Fruit fly (Drosophila melanogaster): Measurements from ENCODE around the gene CG11594.

CG11594 gene

DNA sequence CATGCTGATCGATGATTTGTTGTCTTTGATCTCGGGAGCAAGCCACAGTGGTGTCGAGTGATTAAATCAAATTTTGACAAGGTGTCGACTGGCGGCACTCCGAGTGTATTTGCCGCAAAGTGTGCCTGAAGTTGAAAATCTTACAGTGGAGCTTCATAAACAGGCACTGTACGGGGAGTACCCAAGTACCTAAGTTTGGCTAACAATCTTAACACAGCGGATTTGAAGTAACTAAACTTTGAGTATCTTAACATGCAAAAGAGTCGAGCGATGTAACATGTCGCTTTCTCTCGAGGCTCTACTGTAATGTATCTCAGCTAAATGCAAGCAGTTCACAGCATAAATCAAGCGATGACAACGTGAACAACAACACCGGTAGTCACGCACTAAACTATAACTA is 9.1 kb downstream of the CG11594 start (continued):
- TF ChIP-seq Dad (GFP tag; optimal IDR thresholded peaks at IDR 0.05) (peak; percentile 47), CG31365 (tag; optimal IDR thresholded peaks at IDR 0.05) (peak; percentile 19), gce (GFP tag; IDR thresholded peaks at IDR 0.05) (no peak), dimm (GFP tag; IDR thresholded peaks at IDR 0.05) (no peak), dm (GFP tag; optimal IDR thresholded peaks at IDR 0.05) (peak; percentile 10), tio (GFP tag; optimal IDR thresholded peaks at IDR 0.05) (peak; percentile 35), sna (GFP tag; IDR thresholded peaks at IDR 0.05; ENCODE audit: partially characterized antibody) (no peak), eve (GFP tag; optimal IDR thresholded peaks at IDR 0.05) (no peak), dati (GFP tag; IDR thresholded peaks at IDR 0.05) (peak; percentile 70), Blimp-1 (GFP tag; optimal IDR thresholded peaks at IDR 0.05) (peak; percentile 68), bigmax (GFP tag; optimal IDR thresholded peaks at IDR 0.05) (no peak), abd-A (tag; optimal IDR thresholded peaks at IDR 0.05) (no peak), CG5953 (GFP tag; IDR thresholded peaks at IDR 0.05) (peak; percentile 55; the same call in 1 of the 2 replicates), Poxn (GFP tag; IDR thresholded peaks at IDR 0.05) (no peak), lov (optimal IDR thresholded peaks at IDR 0.05) (no peak), lov (GFP tag; IDR thresholded peaks at IDR 0.05) (peak; percentile 80), amos (GFP tag; IDR thresholded peaks at IDR 0.05; ENCODE audit: partially characterized antibody) (no peak), Abd-B (GFP tag; optimal IDR thresholded peaks at IDR 0.05) (peak; percentile 70), HLHmδ (GFP tag; optimal IDR thresholded peaks at IDR 0.05) (no peak), CG12769 (tag; optimal IDR thresholded peaks at IDR 0.05) (peak; percentile 43), chn (GFP tag; optimal IDR thresholded peaks at IDR 0.05) (peak; percentile 66), D (optimal IDR thresholded peaks at IDR 0.05) (no peak), D (GFP tag; optimal IDR thresholded peaks at IDR 0.05) (peak; percentile 70), CG10654 (GFP tag; optimal IDR thresholded peaks at IDR 0.05) (peak; percentile 61), CG3281 (GFP tag; optimal IDR thresholded peaks at IDR 0.05) (no peak), slp2 (GFP tag; optimal IDR thresholded peaks at IDR 0.05) (peak; percentile 45), CG6683 (GFP tag; optimal IDR thresholded peaks at IDR 0.05) (no peak), tna (GFP tag; IDR thresholded peaks at IDR 0.05; ENCODE audit: partially characterized antibody) (no peak), Sox100B (GFP tag; optimal IDR thresholded peaks at IDR 0.05) (peak; percentile 25), BtbVII (GFP tag; optimal IDR thresholded peaks at IDR 0.05) (no peak), CG4707 (GFP tag; optimal IDR thresholded peaks at IDR 0.05) (peak; percentile 63), CG13624 (GFP tag; optimal IDR thresholded peaks at IDR 0.05) (no peak), CG16813 (GFP tag; IDR thresholded peaks at IDR 0.05; ENCODE audit: partially characterized antibody) (no peak), CG11504 (tag; optimal IDR thresholded peaks at IDR 0.05) (peak; percentile 70), Bdp1 (GFP tag; optimal IDR thresholded peaks at IDR 0.05) (no peak), Fer3 (tag; optimal IDR thresholded peaks at IDR 0.05) (peak; percentile 11), CG33213 (GFP tag; optimal IDR thresholded peaks at IDR 0.05) (peak; percentile 39), dmrt11E (tag; optimal IDR thresholded peaks at IDR 0.05) (peak; percentile 88), hth (optimal IDR thresholded peaks at IDR 0.05) (no peak), Kr (GFP tag; optimal IDR thresholded peaks at IDR 0.05) (no peak), CG14014 (GFP tag; IDR thresholded peaks at IDR 0.05) (peak; percentile 42; the same call in 1 of the 2 replicates), ap (GFP tag; IDR thresholded peaks at IDR 0.05) (peak; percentile 47; the same call in 1 of the 2 replicates), sens (GFP tag) (peak; percentile 97), CG33557 (GFP tag; optimal IDR thresholded peaks at IDR 0.05) (peak; percentile 68), CG43689 (GFP tag; IDR thresholded peaks at IDR 0.05) (no peak), kah (GFP tag; optimal IDR thresholded peaks at IDR 0.05) (peak; percentile 13), yki (optimal IDR thresholded peaks at IDR 0.05) (no peak), CG1603 (tag; optimal IDR thresholded peaks at IDR 0.05) (peak; percentile 91), ac (GFP tag; optimal IDR thresholded peaks at IDR 0.05) (peak; percentile 52), Pdp1 (GFP tag; optimal IDR thresholded peaks at IDR 0.05) (peak; percentile 43 to 59), Doc3 (GFP tag; IDR thresholded peaks at IDR 0.05; ENCODE audit: partially characterized antibody) (no peak), NFAT (GFP tag; IDR thresholded peaks at IDR 0.05) (0 out of 2 replicates have a peak, but pooled peaks have one; percentile 31)

Measured in whole organism, embryonic.